Worm (Caenorhabditis elegans) whole organism, young adult: ENCODE results near the gene aly-2.

ENCODE experiments used
- F23B12.7 ChIP-seq: sonication (generic microtip); optimal IDR thresholded peaks from 2 replicates; lab custom pipeline; 2017; ENCODE audit warnings: missing genetic modification characterization, mild to moderate bottlenecking, missing compliant biosample characterization, antibody characterized with exemption, moderate library complexity; ENCODE audit not compliant: insufficient read depth
- F37B4.10 ChIP-seq: fragments of 200-800 bp; sonication (Bioruptor generic); IDR thresholded peaks from 2 replicates; pipeline ENCODE4 v1.3.6; 2022; ENCODE audit warnings: missing genetic modification characterization, missing compliant biosample characterization
- F55B11.4 ChIP-seq: sonication (generic microtip); optimal IDR thresholded peaks from 2 replicates; lab custom pipeline; 2016; ENCODE audit warnings: missing compliant biosample characterization, missing genetic modification characterization, borderline replicate concordance; ENCODE audit not compliant: insufficient read depth
- Y79H2A.3 ChIP-seq: fragments of 200-800 bp; sonication (Bioruptor generic); conservative IDR thresholded peaks from 2 replicates; pipeline ENCODE4 v1.3.6; 2022; ENCODE audit warnings: missing genetic modification reagents, missing genetic modification characterization, missing compliant biosample characterization
- ceh-91 ChIP-seq: fragments of 200-800 bp; sonication (Bioruptor generic); IDR thresholded peaks from 2 replicates; pipeline ENCODE4 v1.3.6; 2022; ENCODE audit warnings: missing genetic modification reagents, missing genetic modification characterization, missing compliant biosample characterization
- dox-1 ChIP-seq: fragments of 200-800 bp; sonication (Bioruptor generic); IDR thresholded peaks from 2 replicates; pipeline ENCODE4 v1.3.6; 2022; ENCODE audit warnings: missing genetic modification reagents, missing genetic modification characterization, missing compliant biosample characterization
- egl-18 ChIP-seq: fragments of 200-800 bp; sonication (Bioruptor generic); IDR thresholded peaks from 2 replicates; pipeline ENCODE4 v1.3.6; 2022; ENCODE audit warnings: missing genetic modification reagents, missing genetic modification characterization, missing compliant biosample characterization
- lin-35 ChIP-seq, 3 experiments: fragments of 150-350 bp in 2 of 3; sonication (generic microtip) in 1 of 3; optimal IDR thresholded peaks; 2 replicates each; lab custom pipeline; 2014 to 2018; ENCODE audit warnings: missing biosample characterization in 3 of 3, missing genetic modification characterization in 3 of 3, missing genetic modification reagents in 3 of 3
- lsy-27 ChIP-seq: sonication (generic microtip); optimal IDR thresholded peaks from 2 replicates; lab custom pipeline; 2017; ENCODE audit warnings: missing genetic modification characterization, mild to moderate bottlenecking, missing compliant biosample characterization, antibody characterized with exemption, missing genotype, borderline replicate concordance; ENCODE audit not compliant: insufficient read depth
- mel-28 ChIP-seq: sonication (generic microtip); optimal IDR thresholded peaks from 2 replicates; lab custom pipeline; 2016; ENCODE audit warnings: borderline replicate concordance, mild to moderate bottlenecking, missing genetic modification characterization, missing compliant biosample characterization
- nhr-27 ChIP-seq: fragments of 200-800 bp; sonication (Bioruptor generic); optimal IDR thresholded peaks from 2 replicates; lab custom pipeline; 2018; ENCODE audit warnings: mild to moderate bottlenecking, missing genetic modification characterization, moderate library complexity, missing compliant biosample characterization
- xnd-1 ChIP-seq: sonication (generic microtip); optimal IDR thresholded peaks from 2 replicates; lab custom pipeline; 2016; ENCODE audit warnings: missing genotype, missing genetic modification reagents, missing genetic modification characterization, missing compliant biosample characterization

- TF ChIP-seq F23B12.7 (tag; lab: Kevin White, UChicago) (no peak), dox-1 (no peak), mel-28 (tag; lab: Kevin White, UChicago) (no peak), lin-35 (GFP tag; optimal IDR thresholded peaks at IDR 0.05; lab: Kevin White, UChicago) (no peak), xnd-1 (tag; lab: Kevin White, UChicago) (no peak), F37B4.10 (GFP tag; lab: Robert Waterston, UW) (no peak), Y79H2A.3 (GFP tag; lab: Robert Waterston, UW) (no peak), egl-18 (GFP tag; lab: Robert Waterston, UW) (no peak), F55B11.4 (tag; lab: Kevin White, UChicago) (no peak), nhr-27 (tag; lab: Kevin White, UChicago) (no peak), lsy-27 (tag; lab: Kevin White, UChicago) (no peak), ceh-91 (GFP tag; lab: Robert Waterston, UW) (no peak)
Observed at ce11 chrIV:9104071-9105016, 42.9 kb upstream of the aly-2 start, which contains the start of the genes C01F6.14 and fem-3.
